Fruit fly (Drosophila melanogaster) whole organism, wandering third instar larva: ENCODE data around the gene CG33552.

ENCODE experiments used
- Abd-B ChIP-seq: fragments of >200 bp; optimal IDR thresholded peaks from 2 replicates; lab custom pipeline; 2017; ENCODE audit warnings: missing biosample characterization, missing genetic modification characterization
- CG32264 ChIP-seq: fragments of 200-800 bp; sonication (Bioruptor generic); optimal IDR thresholded peaks from 2 replicates; lab custom pipeline; 2016; ENCODE audit warnings: missing biosample characterization, missing genetic modification characterization
- CG9705 ChIP-seq: fragments of 200-800 bp; sonication (Bioruptor generic); optimal IDR thresholded peaks from 2 replicates; lab custom pipeline; 2018; ENCODE audit warnings: missing biosample characterization, mild to moderate bottlenecking, missing genetic modification characterization
- CrebA ChIP-seq: fragments of 200-800 bp; sonication (Bioruptor generic); optimal IDR thresholded peaks from 2 replicates; lab custom pipeline; 2016; ENCODE audit warnings: missing biosample characterization, mild to moderate bottlenecking, missing genetic modification characterization, borderline replicate concordance
- Dfd ChIP-seq: fragments of >200 bp; optimal IDR thresholded peaks from 2 replicates; lab custom pipeline; 2017; ENCODE audit warnings: missing biosample characterization, missing genetic modification characterization
- Dif ChIP-seq: fragments of 200-275, 200-300 bp; sonication (Bioruptor generic); optimal IDR thresholded peaks from 2 replicates; lab custom pipeline; 2018; ENCODE audit warnings: missing biosample characterization, missing genetic modification characterization; ENCODE audit not compliant: partially characterized antibody
- GATAd ChIP-seq: sonication (Bioruptor generic); optimal IDR thresholded peaks from 2 replicates; lab custom pipeline; 2016; ENCODE audit warnings: missing biosample characterization, missing genetic modification characterization
- HLH106 ChIP-seq: fragments of 200-800 bp; optimal IDR thresholded peaks from 3 replicates; lab custom pipeline; 2019; ENCODE audit warnings: missing biosample characterization, mild to moderate bottlenecking, missing genetic modification characterization, moderate library complexity
- Hnf4 ChIP-seq: fragments of 200-800 bp; sonication (Bioruptor generic); optimal IDR thresholded peaks from 2 replicates; lab custom pipeline; 2016; ENCODE audit warnings: missing biosample characterization, mild to moderate bottlenecking, missing genetic modification characterization
- Hr78 ChIP-seq: fragments of >200 bp; optimal IDR thresholded peaks from 2 replicates; lab custom pipeline; 2017; ENCODE audit warnings: missing biosample characterization, missing genetic modification characterization
- Hr83 ChIP-seq: fragments of 200-300 bp; sonication (Bioruptor generic); optimal IDR thresholded peaks from 2 replicates; lab custom pipeline; 2016; ENCODE audit warnings: missing biosample characterization, mild to moderate bottlenecking, missing genetic modification characterization, moderate library complexity; ENCODE audit not compliant: poor library complexity, severe bottlenecking
- Jra ChIP-seq: sonication (Bioruptor generic); optimal IDR thresholded peaks from 2 replicates; lab custom pipeline; 2016; ENCODE audit warnings: missing biosample characterization, missing genetic modification characterization
- Mio ChIP-seq: sonication (Bioruptor generic); optimal IDR thresholded peaks from 2 replicates; lab custom pipeline; 2016; ENCODE audit warnings: missing biosample characterization, missing genetic modification characterization
- Myc ChIP-seq: fragments of >200 bp; optimal IDR thresholded peaks from 2 replicates; lab custom pipeline; 2017
- N ChIP-seq: fragments of >200 bp; optimal IDR thresholded peaks from 2 replicates; lab custom pipeline; 2018; ENCODE audit warnings: missing biosample characterization, missing external identifiers, missing genetic modification characterization
- OdsH ChIP-seq: fragments of 200-800 bp; sonication (Bioruptor generic); optimal IDR thresholded peaks from 2 replicates; lab custom pipeline; 2016; ENCODE audit warnings: missing biosample characterization, mild to moderate bottlenecking, missing genetic modification characterization
- Rel ChIP-seq, 2 experiments: fragments of 200-800 bp; sonication (Bioruptor generic) in 1 of 2; optimal IDR thresholded peaks; 2 replicates in 1 of 2; 3 replicates in 1 of 2; lab custom pipeline; 2016 to 2019; ENCODE audit warnings: mild to moderate bottlenecking in 2 of 2, missing biosample characterization in 2 of 2, missing genetic modification characterization in 2 of 2, moderate library complexity in 1 of 2
- Sp1 ChIP-seq: fragments of 200-800 bp; sonication (Bioruptor generic); optimal IDR thresholded peaks from 3 replicates; lab custom pipeline; 2019; ENCODE audit warnings: missing biosample characterization, mild to moderate bottlenecking, missing genetic modification characterization, moderate library complexity
- br ChIP-seq: fragments of 200-800 bp; sonication (Bioruptor generic); optimal IDR thresholded peaks from 2 replicates; lab custom pipeline; 2016; ENCODE audit warnings: missing biosample characterization, missing genetic modification characterization
- brk ChIP-seq: fragments of 200-800 bp; sonication (Bioruptor generic); optimal IDR thresholded peaks from 2 replicates; lab custom pipeline; 2016; ENCODE audit warnings: missing biosample characterization, mild to moderate bottlenecking, missing genetic modification characterization
- dl ChIP-seq, 2 experiments: fragments of 175-275, 200-275 bp in 1 of 2; fragments of 200-275 bp in 1 of 2; sonication (Bioruptor generic); optimal IDR thresholded peaks; lab custom pipeline; 2018; ENCODE audit warnings: mild to moderate bottlenecking in 2 of 2, missing biosample characterization in 2 of 2, missing genetic modification characterization in 2 of 2, moderate library complexity in 2 of 2; ENCODE audit not compliant: partially characterized antibody in 2 of 2, insufficient read depth in 1 of 2
- dmrt93B ChIP-seq: fragments of 200-800 bp; sonication (Bioruptor generic); optimal IDR thresholded peaks from 2 replicates; lab custom pipeline; 2018; ENCODE audit warnings: missing biosample characterization, mild to moderate bottlenecking, missing genetic modification characterization
- dsf ChIP-seq: sonication (Bioruptor generic); optimal IDR thresholded peaks from 2 replicates; lab custom pipeline; 2016; ENCODE audit warnings: missing biosample characterization, missing genetic modification characterization, borderline replicate concordance
- ey ChIP-seq: fragments of 200-800 bp; sonication (Bioruptor generic); optimal IDR thresholded peaks from 2 replicates; lab custom pipeline; 2016; ENCODE audit warnings: missing biosample characterization, missing genetic modification characterization
- foxo ChIP-seq, 2 experiments: fragments of 200-800 bp; sonication (Bioruptor generic); optimal IDR thresholded peaks; 2 replicates in 1 of 2; 3 replicates in 1 of 2; lab custom pipeline; 2016 to 2017; ENCODE audit warnings: missing biosample characterization in 2 of 2, missing genetic modification characterization in 2 of 2
- fru ChIP-seq: fragments of 200-800 bp; sonication (Bioruptor generic); optimal IDR thresholded peaks from 3 replicates; lab custom pipeline; 2016; ENCODE audit warnings: missing biosample characterization, mild to moderate bottlenecking, missing genetic modification characterization
- h ChIP-seq: fragments of 200-800 bp; sonication (Bioruptor generic); optimal IDR thresholded peaks from 3 replicates; lab custom pipeline; 2016; ENCODE audit warnings: missing biosample characterization, mild to moderate bottlenecking, missing genetic modification characterization
- jim ChIP-seq: fragments of 175-275, 200-325 bp; sonication (Bioruptor generic); optimal IDR thresholded peaks from 2 replicates; lab custom pipeline; 2016; ENCODE audit warnings: missing biosample characterization, mild to moderate bottlenecking, missing genetic modification characterization
- lola ChIP-seq: fragments of >200 bp; optimal IDR thresholded peaks from 2 replicates; lab custom pipeline; 2017; ENCODE audit warnings: missing biosample characterization, missing genetic modification characterization
- pan ChIP-seq: fragments of >200 bp; optimal IDR thresholded peaks from 2 replicates; lab custom pipeline; 2017
- psq ChIP-seq: fragments of 200-800 bp; sonication (Bioruptor generic); optimal IDR thresholded peaks from 3 replicates; lab custom pipeline; 2017; ENCODE audit warnings: missing biosample characterization, mild to moderate bottlenecking, missing genetic modification characterization, moderate library complexity
- rgr ChIP-seq: fragments of 200-800 bp; sonication (Bioruptor generic); optimal IDR thresholded peaks from 3 replicates; lab custom pipeline; 2016; ENCODE audit warnings: missing biosample characterization, mild to moderate bottlenecking, missing genetic modification characterization
- sage ChIP-seq: fragments of 200-800 bp; sonication (Bioruptor generic); optimal IDR thresholded peaks from 2 replicates; lab custom pipeline; 2016; ENCODE audit warnings: missing biosample characterization, mild to moderate bottlenecking, missing genetic modification characterization
- sv ChIP-seq: fragments of 200-800 bp; sonication (Bioruptor generic); optimal IDR thresholded peaks from 3 replicates; lab custom pipeline; 2016; ENCODE audit warnings: missing biosample characterization, missing genetic modification characterization
- tai ChIP-seq: sonication (Bioruptor generic); optimal IDR thresholded peaks from 2 replicates; lab custom pipeline; 2016; ENCODE audit warnings: missing biosample characterization, missing genetic modification characterization
- usp ChIP-seq: fragments of >200 bp; optimal IDR thresholded peaks from 2 replicates; lab custom pipeline; 2017; ENCODE audit warnings: missing biosample characterization, missing genetic modification characterization
- woc ChIP-seq: sonication (Bioruptor generic); optimal IDR thresholded peaks from 2 replicates; lab custom pipeline; 2016; ENCODE audit warnings: missing biosample characterization, mild to moderate bottlenecking, missing genetic modification characterization

The CG33552 gene

dm6 chr2L:16679073-16679472 is 3.2 kb upstream of the CG33552 start:
- TF ChIP-seq Abd-B (GFP tag; lab: Kevin White, UChicago) (no peak), Dfd (GFP tag; lab: Kevin White, UChicago) (peak; percentile 87)

dm6 chr2L:16679817-16680683 is 2.3 kb upstream of the CG33552 start, which contains the start of the genes grp and squ:
TSS of gene grp (plus strand) at chr2L:16680054.
TSS of gene squ (plus strand) at chr2L:16680054.
- TF ChIP-seq foxo (GFP tag; optimal IDR thresholded peaks at IDR 0.05; lab: Kevin White, UChicago) (peak in 1 of 2 experiments; percentile 19), fru (GFP tag; lab: Kevin White, UChicago) (peak; percentile 24), Hnf4 (GFP tag; lab: Kevin White, UChicago) (no peak), rgr (GFP tag; lab: Kevin White, UChicago) (peak; percentile 6), Dif (GFP tag; lab: Kevin White, UChicago) (no peak), CG32264 (GFP tag; lab: Kevin White, UChicago) (no peak), Jra (GFP tag; lab: Kevin White, UChicago) (no peak), Rel (GFP tag; optimal IDR thresholded peaks at IDR 0.05; lab: Kevin White, UChicago) (no peak), Rel (tag; optimal IDR thresholded peaks at IDR 0.05; lab: Kevin White, UChicago) (peak; percentile 33), sv (no peak), OdsH (peak; percentile 37), Myc (lab: Kevin White, UChicago) (peak; percentile 58), Sp1 (GFP tag; lab: Kevin White, UChicago) (peak; percentile 35), CrebA (GFP tag; lab: Kevin White, UChicago) (no peak), usp (no peak), Hr83 (GFP tag; lab: Kevin White, UChicago) (peak; percentile 22), br (GFP tag; lab: Kevin White, UChicago) (peak; percentile 37), lola (GFP tag; lab: Kevin White, UChicago) (no peak)

- TF ChIP-seq usp = no peak
- TF ChIP-seq dl (GFP tag; optimal IDR thresholded peaks at IDR 0.05; lab: Kevin White, UChicago; ENCODE audit: insufficient read depth in 1 of 2, partially characterized antibody in 2 of 2) = no peak
- peak; percentile 90 for TF ChIP-seq HLH106 (tag; lab: Kevin White, UChicago)
- TF ChIP-seq brk = peak; percentile 46
- no peak for TF ChIP-seq Myc (lab: Kevin White, UChicago)
- peak; percentile 45 for TF ChIP-seq sage (GFP tag; lab: Kevin White, UChicago)
- TF ChIP-seq CrebA (GFP tag; lab: Kevin White, UChicago) = peak; percentile 67
- peak; percentile 76 for TF ChIP-seq rgr (GFP tag; lab: Kevin White, UChicago)
- no peak for TF ChIP-seq Hr83 (GFP tag; lab: Kevin White, UChicago)
- TF ChIP-seq GATAd (GFP tag; lab: Kevin White, UChicago) = peak; percentile 29
- peak; percentile 61 for TF ChIP-seq Rel (GFP tag; optimal IDR thresholded peaks at IDR 0.05; lab: Kevin White, UChicago)
- peak; percentile 70 for TF ChIP-seq Rel (tag; optimal IDR thresholded peaks at IDR 0.05; lab: Kevin White, UChicago)
- TF ChIP-seq pan = no peak
- peak; percentile 42 for TF ChIP-seq sv
- TF ChIP-seq h (GFP tag; lab: Kevin White, UChicago) = peak; percentile 87
- TF ChIP-seq jim (GFP tag; lab: Kevin White, UChicago) = no peak
- TF ChIP-seq Abd-B (GFP tag; lab: Kevin White, UChicago) = no peak
- no peak for TF ChIP-seq Mio (GFP tag; lab: Kevin White, UChicago)
- no peak for TF ChIP-seq Dfd (GFP tag; lab: Kevin White, UChicago)
- TF ChIP-seq psq (GFP tag; lab: Kevin White, UChicago) = peak; percentile 72
- peak; percentile 6 for TF ChIP-seq dsf
- TF ChIP-seq dmrt93B (GFP tag; lab: Kevin White, UChicago) = peak; percentile 68
- peak; percentile 14 for TF ChIP-seq Jra (GFP tag; lab: Kevin White, UChicago)
- peak; percentile 73 for TF ChIP-seq CG9705 (GFP tag; lab: Kevin White, UChicago)
- TF ChIP-seq foxo (GFP tag; optimal IDR thresholded peaks at IDR 0.05; lab: Kevin White, UChicago) = peak in 1 of 2 experiments; percentile 82
- TF ChIP-seq N (GFP tag; lab: Kevin White, UChicago) = no peak
- peak; percentile 81 for TF ChIP-seq fru (GFP tag; lab: Kevin White, UChicago)
- TF ChIP-seq Hnf4 (GFP tag; lab: Kevin White, UChicago) = peak; percentile 61
- peak; percentile 90 for TF ChIP-seq woc (GFP tag; lab: Kevin White, UChicago)
- TF ChIP-seq lola (GFP tag; lab: Kevin White, UChicago) = no peak
- no peak for TF ChIP-seq Dif (GFP tag; lab: Kevin White, UChicago)
- peak; percentile 60 for TF ChIP-seq OdsH
- peak; percentile 90 for TF ChIP-seq br (GFP tag; lab: Kevin White, UChicago)
- TF ChIP-seq ey = peak; percentile 80
- TF ChIP-seq Sp1 (GFP tag; lab: Kevin White, UChicago) = peak; percentile 92
- TF ChIP-seq tai (GFP tag; lab: Kevin White, UChicago) = peak; percentile 48
- no peak for TF ChIP-seq Hr78
- peak; percentile 64 for TF ChIP-seq CG32264 (GFP tag; lab: Kevin White, UChicago)
These were observed 1.9 kb downstream of the CG33552 start, which contains the start of gene CG31807 for dm6 chr2L:16683958-16684877. TSS of gene CG31807 (minus strand) at chr2L:16684008.
